Worm (Caenorhabditis elegans): ENCODE results near the gene mel-46.

DNA sequence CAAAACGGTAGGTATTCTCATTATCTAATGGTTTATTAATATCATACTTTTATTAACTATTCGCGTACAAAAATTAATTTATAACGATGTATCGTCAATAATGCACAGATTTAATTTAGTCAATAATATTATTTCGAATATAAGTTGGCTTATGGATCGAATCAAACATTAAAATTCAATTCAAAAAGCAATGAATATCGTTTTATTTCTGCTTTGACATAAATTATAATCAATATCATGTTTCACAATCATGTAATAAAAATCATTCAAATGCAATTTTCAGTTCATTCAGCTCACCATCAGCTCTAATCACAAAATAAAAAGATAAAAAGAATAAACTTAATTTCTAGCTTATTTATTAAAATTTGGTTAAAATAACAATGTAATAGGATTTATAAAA is 34.6 kb downstream of the mel-46 start, which contains the start of gene Y116A8A.6:
- TF ChIP-seq W03F9.2 (tag; optimal IDR thresholded peaks at IDR 0.05) = no peak
- no peak for TF ChIP-seq him-1 (tag; optimal IDR thresholded peaks at IDR 0.05)
- TF ChIP-seq dao-5 (tag; optimal IDR thresholded peaks at IDR 0.05) = no peak
